Worm (Caenorhabditis elegans): Measurements from ENCODE around the gene Y110A2AL.9.

DNA sequence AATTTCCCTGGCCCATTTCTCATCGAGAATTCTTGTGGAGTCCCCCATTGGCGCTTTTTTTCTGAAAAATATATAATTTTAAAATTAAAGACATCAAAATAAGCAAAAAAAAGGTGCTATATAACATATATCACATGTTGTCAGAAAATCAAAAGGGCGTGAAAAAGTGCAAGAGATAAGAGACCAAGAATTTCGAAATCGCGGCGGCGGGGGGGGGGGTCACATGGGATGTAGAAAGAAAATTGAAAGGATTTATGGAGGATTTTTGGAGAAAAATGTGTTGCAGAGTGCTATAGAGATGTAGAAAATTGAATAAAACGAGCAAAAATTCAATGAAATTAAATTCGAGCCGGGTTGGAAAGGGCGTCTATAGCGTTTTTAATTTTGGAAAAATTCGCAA is 35.3 kb downstream of the Y110A2AL.9 start, which contains the start of gene K12H6.6:
- TF ChIP-seq ama-1 (optimal IDR thresholded peaks at IDR 0.05): no peak
- TF ChIP-seq tbx-11 (GFP tag; IDR thresholded peaks at IDR 0.05): no peak
- TF ChIP-seq ceh-36 (tag; optimal IDR thresholded peaks at IDR 0.05): no peak
- no peak for TF ChIP-seq hnd-1 (tag; optimal IDR thresholded peaks at IDR 0.05)
- no peak for TF ChIP-seq F13C5.2 (tag; optimal IDR thresholded peaks at IDR 0.05)
